Worm (Caenorhabditis elegans) whole organism, early embryonic: Measurements from ENCODE around the gene gst-19.

ENCODE experiments used
- B0310.2 ChIP-seq: sonication (generic microtip); optimal IDR thresholded peaks from 2 replicates; lab custom pipeline; 2016; ENCODE audit warnings: mild to moderate bottlenecking, missing genetic modification characterization, missing compliant biosample characterization
- ama-1 ChIP-seq: fragments of 150-350 bp; optimal IDR thresholded peaks from 2 replicates; lab custom pipeline; 2014
- ceh-36 ChIP-seq: sonication (generic microtip); optimal IDR thresholded peaks from 2 replicates; lab custom pipeline; 2016; ENCODE audit warnings: missing genetic modification characterization, inconsistent platforms, missing compliant biosample characterization
- flt-1 ChIP-seq: fragments of 200-800 bp; sonication (Bioruptor generic); IDR thresholded peaks from 2 replicates; pipeline ENCODE4 v1.3.6; 2022; ENCODE audit warnings: missing genetic modification characterization, missing compliant biosample characterization
- hmbx-1 ChIP-seq: sonication (generic microtip); optimal IDR thresholded peaks from 2 replicates; lab custom pipeline; 2016; ENCODE audit warnings: mild to moderate bottlenecking, missing genetic modification characterization, missing compliant biosample characterization
- hnd-1 ChIP-seq: sonication (generic microtip); optimal IDR thresholded peaks from 2 replicates; lab custom pipeline; 2016; ENCODE audit warnings: missing genetic modification characterization, missing compliant biosample characterization
- pes-1 ChIP-seq: fragments of 200-800 bp; sonication (Bioruptor generic); IDR thresholded peaks from 2 replicates; pipeline ENCODE4 v1.3.6; 2022; ENCODE audit warnings: missing genetic modification reagents, missing genetic modification characterization, missing compliant biosample characterization
- scrt-1 ChIP-seq: fragments of 200-800 bp; sonication (Bioruptor generic); IDR thresholded peaks from 2 replicates; pipeline ENCODE4 v1.3.6; 2022; ENCODE audit warnings: missing genetic modification characterization, missing compliant biosample characterization
- tbx-11 ChIP-seq: fragments of 200-800 bp; sonication (Bioruptor generic); IDR thresholded peaks from 2 replicates; pipeline ENCODE4 v1.3.6; 2022; ENCODE audit warnings: missing genetic modification characterization, missing compliant biosample characterization
- tbx-37 ChIP-seq: fragments of 200-800 bp; sonication (Bioruptor generic); conservative IDR thresholded peaks from 2 replicates; pipeline ENCODE4 v1.3.6; 2022; ENCODE audit warnings: missing genetic modification reagents, missing genetic modification characterization, missing compliant biosample characterization

DNA sequence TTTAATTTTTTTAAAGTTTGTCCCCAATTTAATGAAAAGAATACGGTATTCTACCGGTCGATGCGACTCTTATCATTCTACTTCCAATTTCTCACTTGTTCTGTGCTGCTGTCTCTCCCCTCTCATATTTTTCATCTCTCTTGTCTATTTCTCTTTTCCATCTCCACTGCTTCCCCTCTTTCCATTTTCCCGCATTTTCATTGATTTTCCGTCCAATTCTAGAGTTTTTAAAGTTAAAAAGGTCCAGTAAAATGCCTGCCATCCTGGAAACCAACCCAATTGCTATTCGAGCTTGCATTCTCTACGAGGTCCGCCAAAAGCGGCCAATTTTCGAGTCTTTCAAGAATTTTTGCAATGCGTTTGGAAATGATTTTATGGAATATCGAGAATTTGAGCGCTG is 14.4 kb upstream of the gst-19 start, which contains the start of gene fbxa-167:
- no peak for TF ChIP-seq B0310.2
- no peak for TF ChIP-seq hmbx-1 (tag; lab: Kevin White, UChicago)
- no peak for TF ChIP-seq tbx-37 (GFP tag; lab: Robert Waterston, UW)
- no peak for TF ChIP-seq hnd-1 (tag; lab: Kevin White, UChicago)
- no peak for TF ChIP-seq ama-1 (lab: Kevin White, UChicago)
- no peak for TF ChIP-seq flt-1 (GFP tag; lab: Robert Waterston, UW)
- no peak for TF ChIP-seq ceh-36 (tag; lab: Kevin White, UChicago)
- no peak for TF ChIP-seq scrt-1
- TF ChIP-seq pes-1 = no peak
- TF ChIP-seq tbx-11 (GFP tag; lab: Robert Waterston, UW) = no peak
